Worm (Caenorhabditis elegans) whole organism, late embryonic: ENCODE results near the gene F29A7.3.

Source experiments
- C08G9.2 ChIP-seq: sonication (generic microtip); optimal IDR thresholded peaks from 2 replicates; lab custom pipeline; 2016; ENCODE audit warnings: mild to moderate bottlenecking, missing genetic modification characterization, moderate library complexity, missing compliant biosample characterization
- F13H6.1 ChIP-seq: sonication (generic microtip); optimal IDR thresholded peaks from 2 replicates; lab custom pipeline; 2016; ENCODE audit warnings: missing genetic modification characterization, missing compliant biosample characterization
- K09A11.1 ChIP-seq: sonication (generic microtip); optimal IDR thresholded peaks from 2 replicates; lab custom pipeline; 2017; ENCODE audit warnings: antibody characterized with exemption, mild to moderate bottlenecking, missing genetic modification characterization, missing compliant biosample characterization; ENCODE audit not compliant: insufficient read depth
- T23F11.4 ChIP-seq: fragments of 200-800 bp; sonication (Bioruptor generic); optimal IDR thresholded peaks from 2 replicates; lab custom pipeline; 2018; ENCODE audit warnings: mild to moderate bottlenecking, missing genetic modification characterization, missing compliant biosample characterization
- ama-1 ChIP-seq: fragments of 150-350 bp; optimal IDR thresholded peaks from 2 replicates; lab custom pipeline; 2014
- ceh-14 ChIP-seq: sonication (generic microtip); optimal IDR thresholded peaks from 2 replicates; lab custom pipeline; 2016; ENCODE audit warnings: missing genotype, missing genetic modification characterization, missing compliant biosample characterization
- ceh-2 ChIP-seq: sonication (generic microtip); optimal IDR thresholded peaks from 2 replicates; lab custom pipeline; 2016; ENCODE audit warnings: missing genotype, missing genetic modification characterization, missing compliant biosample characterization
- ceh-22 ChIP-seq: sonication (generic microtip); optimal IDR thresholded peaks from 2 replicates; lab custom pipeline; 2017; ENCODE audit warnings: missing biosample characterization, missing genetic modification characterization
- ceh-24 ChIP-seq: sonication (generic microtip); optimal IDR thresholded peaks from 2 replicates; lab custom pipeline; 2016; ENCODE audit warnings: mild to moderate bottlenecking, missing genetic modification characterization, missing compliant biosample characterization
- ceh-31 ChIP-seq: sonication (generic microtip); optimal IDR thresholded peaks from 2 replicates; lab custom pipeline; 2016; ENCODE audit warnings: missing genetic modification characterization, missing compliant biosample characterization
- ceh-34 ChIP-seq: sonication (generic microtip); optimal IDR thresholded peaks from 2 replicates; lab custom pipeline; 2016; ENCODE audit warnings: mild to moderate bottlenecking, missing genetic modification characterization, missing compliant biosample characterization
- ceh-48 ChIP-seq: sonication (generic microtip); optimal IDR thresholded peaks from 2 replicates; lab custom pipeline; 2016; ENCODE audit warnings: missing genetic modification characterization, inconsistent platforms, missing compliant biosample characterization
- ceh-6 ChIP-seq: fragments of 200-800 bp; sonication (Bioruptor generic); optimal IDR thresholded peaks from 2 replicates; lab custom pipeline; 2018; ENCODE audit warnings: mild to moderate bottlenecking, missing genetic modification characterization, missing compliant biosample characterization
- che-1 ChIP-seq: sonication (generic microtip); optimal IDR thresholded peaks from 2 replicates; lab custom pipeline; 2016; ENCODE audit warnings: mild to moderate bottlenecking, missing genetic modification characterization, missing compliant biosample characterization
- dve-1 ChIP-seq: sonication (generic microtip); optimal IDR thresholded peaks from 2 replicates; lab custom pipeline; 2017; ENCODE audit warnings: antibody characterized with exemption, mild to moderate bottlenecking, missing genetic modification characterization, missing compliant biosample characterization
- elt-2 ChIP-seq: sonication (generic microtip); optimal IDR thresholded peaks from 2 replicates; lab custom pipeline; 2016; ENCODE audit warnings: missing genetic modification reagents, missing genetic modification characterization, missing compliant biosample characterization
- elt-4 ChIP-seq: sonication (generic microtip); optimal IDR thresholded peaks from 2 replicates; lab custom pipeline; 2016; ENCODE audit warnings: missing genetic modification characterization, missing compliant biosample characterization
- ets-4 ChIP-seq: sonication (generic microtip); optimal IDR thresholded peaks from 2 replicates; lab custom pipeline; 2016; ENCODE audit warnings: missing genetic modification characterization, missing compliant biosample characterization
- eyg-1 ChIP-seq: sonication (generic microtip); optimal IDR thresholded peaks from 2 replicates; lab custom pipeline; 2016; ENCODE audit warnings: missing genotype, missing genetic modification characterization, missing compliant biosample characterization
- fax-1 ChIP-seq: sonication (generic microtip); optimal IDR thresholded peaks from 2 replicates; lab custom pipeline; 2016; ENCODE audit warnings: missing genotype, missing genetic modification characterization, missing compliant biosample characterization
- hlh-6 ChIP-seq: sonication (generic microtip); optimal IDR thresholded peaks from 2 replicates; lab custom pipeline; 2016; ENCODE audit warnings: missing genotype, missing genetic modification characterization, missing compliant biosample characterization
- hlh-8 ChIP-seq: sonication (generic microtip); optimal IDR thresholded peaks from 2 replicates; lab custom pipeline; 2016; ENCODE audit warnings: missing genotype, missing genetic modification characterization, missing compliant biosample characterization
- lim-6 ChIP-seq: sonication (generic microtip); optimal IDR thresholded peaks from 2 replicates; lab custom pipeline; 2016; ENCODE audit warnings: missing genetic modification characterization, missing compliant biosample characterization
- madf-2 ChIP-seq: sonication (generic microtip); optimal IDR thresholded peaks from 2 replicates; lab custom pipeline; 2017; ENCODE audit warnings: missing genetic modification characterization, missing compliant biosample characterization
- mec-3 ChIP-seq: sonication (generic microtip); optimal IDR thresholded peaks from 2 replicates; lab custom pipeline; 2016; ENCODE audit warnings: borderline replicate concordance, missing genetic modification characterization, missing compliant biosample characterization
- nfya-1 ChIP-seq: sonication (generic microtip); optimal IDR thresholded peaks from 2 replicates; lab custom pipeline; 2017; ENCODE audit warnings: missing genetic modification characterization, mild to moderate bottlenecking, missing compliant biosample characterization, antibody characterized with exemption, moderate library complexity
- npax-4 ChIP-seq: sonication (generic microtip); optimal IDR thresholded peaks from 2 replicates; lab custom pipeline; 2016; ENCODE audit warnings: missing genetic modification characterization, missing compliant biosample characterization
- odd-2 ChIP-seq: sonication (generic microtip); optimal IDR thresholded peaks from 2 replicates; lab custom pipeline; 2017; ENCODE audit warnings: antibody characterized with exemption, mild to moderate bottlenecking, missing genetic modification characterization, missing compliant biosample characterization
- pag-3 ChIP-seq: sonication (generic microtip); optimal IDR thresholded peaks from 2 replicates; lab custom pipeline; 2016; ENCODE audit warnings: missing compliant biosample characterization, missing genetic modification characterization, borderline replicate concordance
- pat-9 ChIP-seq: fragments of 200-800 bp; sonication (Bioruptor generic); optimal IDR thresholded peaks from 2 replicates; lab custom pipeline; 2018; ENCODE audit warnings: mild to moderate bottlenecking, missing genetic modification characterization, moderate library complexity, missing compliant biosample characterization
- pax-1 ChIP-seq: fragments of 150-350 bp; optimal IDR thresholded peaks from 2 replicates; lab custom pipeline; 2014; ENCODE audit warnings: missing biosample characterization, missing genetic modification characterization
- pha-2 ChIP-seq: sonication (generic microtip); optimal IDR thresholded peaks from 2 replicates; lab custom pipeline; 2017; ENCODE audit warnings: mild to moderate bottlenecking, missing genetic modification characterization, missing compliant biosample characterization
- pha-4 ChIP-seq: fragments of 150-350 bp; optimal IDR thresholded peaks from 2 replicates; lab custom pipeline; 2018; ENCODE audit warnings: missing biosample characterization, missing genetic modification reagents, missing genetic modification characterization
- pqm-1 ChIP-seq: sonication (generic microtip); optimal IDR thresholded peaks from 2 replicates; lab custom pipeline; 2016; ENCODE audit warnings: missing genetic modification characterization, missing compliant biosample characterization
- pros-1 ChIP-seq: fragments of 150-350 bp; optimal IDR thresholded peaks from 2 replicates; lab custom pipeline; 2014; ENCODE audit warnings: missing biosample characterization, missing genetic modification reagents, missing genetic modification characterization
- sdc-2 ChIP-seq: sonication (generic microtip); optimal IDR thresholded peaks from 2 replicates; lab custom pipeline; 2016; ENCODE audit warnings: missing genotype, missing genetic modification characterization, missing compliant biosample characterization
- tbx-7 ChIP-seq: sonication (generic microtip); optimal IDR thresholded peaks from 2 replicates; lab custom pipeline; 2016; ENCODE audit warnings: missing genotype, missing genetic modification characterization, missing compliant biosample characterization
- unc-42 ChIP-seq: sonication (generic microtip); optimal IDR thresholded peaks from 2 replicates; lab custom pipeline; 2016; ENCODE audit warnings: missing genotype, missing genetic modification characterization, missing compliant biosample characterization
- unc-55 ChIP-seq: sonication (generic microtip); optimal IDR thresholded peaks from 2 replicates; lab custom pipeline; 2017; ENCODE audit warnings: missing biosample characterization, missing genetic modification reagents, missing genetic modification characterization
- unc-86 ChIP-seq: sonication (generic microtip); optimal IDR thresholded peaks from 2 replicates; lab custom pipeline; 2016; ENCODE audit warnings: missing genetic modification characterization, missing compliant biosample characterization
- zip-5 ChIP-seq: sonication (generic microtip); optimal IDR thresholded peaks from 2 replicates; lab custom pipeline; 2016; ENCODE audit warnings: missing genetic modification characterization, missing compliant biosample characterization

The F29A7.3 gene

DNA sequence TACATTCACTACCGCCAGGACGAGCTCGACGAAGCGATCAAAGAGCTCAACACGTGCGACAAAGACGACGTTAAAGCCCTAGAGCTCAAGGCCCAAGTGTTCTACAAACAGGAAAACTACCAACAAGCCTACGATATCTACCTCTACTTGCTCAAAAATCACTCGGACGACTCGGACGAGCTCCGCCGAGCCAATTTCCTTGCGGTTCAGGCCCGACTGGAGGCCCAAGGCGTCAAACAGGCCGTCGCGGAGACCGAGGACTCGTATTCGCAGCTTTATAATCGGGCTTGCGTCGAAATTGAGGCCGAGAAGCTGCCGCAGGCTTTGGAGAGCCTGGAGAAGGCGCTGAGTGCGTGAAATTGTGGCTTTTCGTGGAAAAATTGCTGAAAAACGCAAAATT lies 34.8 kb downstream of the F29A7.3 start:
- TF ChIP-seq hlh-8 (tag; lab: Kevin White, UChicago), result no peak

DNA sequence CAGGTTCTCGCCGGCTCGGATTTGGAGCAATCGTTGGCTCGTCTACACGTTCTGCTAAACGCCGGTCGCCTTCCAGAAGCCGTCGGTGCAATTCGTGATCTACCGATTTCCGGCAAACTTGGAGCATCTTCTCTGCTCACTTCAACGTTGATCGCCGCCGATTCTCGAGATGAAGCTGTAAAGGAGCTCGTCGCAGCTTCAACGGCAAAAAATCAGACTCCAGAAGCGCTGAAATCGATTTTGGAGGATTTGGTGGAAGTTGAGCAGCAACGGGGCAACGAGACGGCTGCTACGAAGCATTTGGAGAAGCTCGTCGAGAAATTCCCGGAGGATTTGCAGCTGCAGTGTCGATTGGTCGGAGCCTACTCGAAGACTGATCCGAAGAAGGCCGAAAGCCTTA lies 38.6 kb downstream of the F29A7.3 start:
- TF ChIP-seq pag-3 (tag; lab: Kevin White, UChicago) (no peak), ceh-34 (tag; lab: Kevin White, UChicago) (no peak), ama-1 (no peak), ceh-14 (tag; lab: Kevin White, UChicago) (no peak), unc-55 (GFP tag; lab: Kevin White, UChicago) (no peak), pha-2 (tag; lab: Kevin White, UChicago) (no peak), mec-3 (tag; lab: Kevin White, UChicago) (no peak), hlh-6 (tag; lab: Kevin White, UChicago) (no peak), C08G9.2 (tag; lab: Kevin White, UChicago) (no peak), ceh-31 (tag; lab: Kevin White, UChicago) (no peak), hlh-8 (tag; lab: Kevin White, UChicago) (no peak), ceh-48 (tag; lab: Kevin White, UChicago) (no peak), K09A11.1 (tag; lab: Kevin White, UChicago) (no peak), T23F11.4 (GFP tag; lab: Kevin White, UChicago) (no peak), npax-4 (tag; lab: Kevin White, UChicago) (no peak), ceh-6 (GFP tag; lab: Kevin White, UChicago) (no peak), fax-1 (tag; lab: Kevin White, UChicago) (no peak), pha-4 (tag; lab: Kevin White, UChicago) (no peak), pat-9 (tag; lab: Kevin White, UChicago) (no peak), elt-4 (tag; lab: Kevin White, UChicago) (no peak)

DNA sequence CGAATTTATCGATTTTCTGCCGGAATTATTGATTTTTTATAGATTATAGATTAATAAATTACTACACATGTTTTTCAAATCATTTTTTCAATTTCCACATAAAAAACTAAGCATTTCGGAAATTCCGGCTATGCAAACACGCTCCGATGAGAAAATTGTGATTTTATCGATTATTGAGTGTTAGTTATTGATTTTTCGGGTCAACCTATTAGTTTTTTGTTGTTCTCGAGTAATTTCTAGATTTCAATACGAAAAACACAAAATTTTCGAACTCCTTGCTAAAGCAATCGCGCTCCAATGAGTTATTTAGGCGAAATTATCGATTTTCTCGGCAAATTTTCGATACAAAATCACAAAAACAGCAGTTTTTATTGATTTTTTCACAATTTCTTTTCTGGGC lies 42.3 kb downstream of the F29A7.3 start:
- no peak for TF ChIP-seq eyg-1 (tag; lab: Kevin White, UChicago)
- no peak for TF ChIP-seq unc-42
- TF ChIP-seq, all 69 proteins: peak for 0

DNA sequence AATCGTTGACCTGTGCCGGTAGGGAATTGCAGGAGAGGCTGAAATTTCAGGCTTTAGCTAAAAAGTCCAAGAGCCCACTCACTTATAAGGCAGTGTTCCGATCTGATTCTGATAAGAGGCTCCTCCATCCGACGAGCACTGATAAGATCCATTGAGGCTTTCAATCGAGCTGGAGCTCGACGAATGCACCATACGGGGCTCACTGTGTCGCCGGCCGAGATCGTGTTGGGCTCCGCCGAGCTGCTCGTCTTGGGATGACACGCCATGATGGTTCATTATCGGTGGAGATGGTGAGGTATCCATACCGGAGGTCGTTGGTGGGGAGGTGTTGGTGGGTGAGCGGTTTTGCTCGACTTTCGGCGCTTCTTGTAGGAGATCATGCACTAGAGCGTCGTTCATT lies 43.3 kb downstream of the F29A7.3 start:
- TF ChIP-seq pag-3 (tag; lab: Kevin White, UChicago) (no peak), unc-55 (GFP tag; lab: Kevin White, UChicago) (no peak), ceh-14 (tag; lab: Kevin White, UChicago) (no peak), ceh-31 (tag; lab: Kevin White, UChicago) (no peak), unc-86 (tag; lab: Kevin White, UChicago) (no peak), zip-5 (tag; lab: Kevin White, UChicago) (no peak), odd-2 (no peak), ceh-22 (no peak), pqm-1 (no peak), lim-6 (tag; lab: Kevin White, UChicago) (no peak), pros-1 (tag; lab: Kevin White, UChicago) (no peak), dve-1 (tag; lab: Kevin White, UChicago) (no peak), pax-1 (tag; lab: Kevin White, UChicago) (no peak), che-1 (tag; lab: Kevin White, UChicago) (no peak), madf-2 (tag; lab: Kevin White, UChicago) (no peak), sdc-2 (no peak)

DNA sequence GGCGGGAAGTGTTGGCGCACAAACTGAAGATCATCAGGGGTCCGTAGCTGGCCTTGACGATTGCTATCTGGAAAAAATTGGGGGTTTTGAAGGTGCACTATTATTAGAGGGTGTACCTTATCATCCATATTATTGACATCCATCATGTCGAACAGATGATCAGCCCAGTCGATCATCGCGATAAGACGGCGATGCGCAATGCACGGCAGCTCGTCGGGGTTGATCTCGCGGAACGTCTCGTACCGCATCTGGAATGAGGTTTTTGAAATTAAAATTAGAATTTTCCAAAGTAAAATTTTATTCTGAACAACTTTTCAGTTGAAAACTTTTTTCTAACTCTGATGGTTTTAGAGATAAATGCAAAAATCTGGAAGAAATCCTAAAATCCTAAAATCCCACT lies 44.9 kb downstream of the F29A7.3 start:
- TF ChIP-seq ceh-24 (tag; lab: Kevin White, UChicago), result no peak
- no peak for TF ChIP-seq ets-4
- no peak for TF ChIP-seq elt-2
- TF ChIP-seq odd-2, result no peak
- TF ChIP-seq zip-5 (tag; lab: Kevin White, UChicago), result no peak
- no peak for TF ChIP-seq F13H6.1 (tag; lab: Kevin White, UChicago)
- TF ChIP-seq ceh-6 (GFP tag; lab: Kevin White, UChicago), result no peak
- no peak for TF ChIP-seq ceh-14 (tag; lab: Kevin White, UChicago)
- TF ChIP-seq T23F11.4 (GFP tag; lab: Kevin White, UChicago), result no peak
- TF ChIP-seq C08G9.2 (tag; lab: Kevin White, UChicago), result no peak
- TF ChIP-seq tbx-7 (tag; lab: Kevin White, UChicago), result no peak
- no peak for TF ChIP-seq pax-1 (tag; lab: Kevin White, UChicago)
- TF ChIP-seq unc-42, result no peak
- TF ChIP-seq ceh-2 (tag; lab: Kevin White, UChicago), result no peak
- TF ChIP-seq nfya-1 (tag; lab: Kevin White, UChicago), result no peak
- no peak for TF ChIP-seq pha-4 (tag; lab: Kevin White, UChicago)
- TF ChIP-seq ceh-22, result no peak
- TF ChIP-seq fax-1 (tag; lab: Kevin White, UChicago), result no peak
- TF ChIP-seq unc-86 (tag; lab: Kevin White, UChicago), result no peak
